Worm (Caenorhabditis elegans): Measurements from ENCODE around the gene scyl-1.

Gene scyl-1

DNA sequence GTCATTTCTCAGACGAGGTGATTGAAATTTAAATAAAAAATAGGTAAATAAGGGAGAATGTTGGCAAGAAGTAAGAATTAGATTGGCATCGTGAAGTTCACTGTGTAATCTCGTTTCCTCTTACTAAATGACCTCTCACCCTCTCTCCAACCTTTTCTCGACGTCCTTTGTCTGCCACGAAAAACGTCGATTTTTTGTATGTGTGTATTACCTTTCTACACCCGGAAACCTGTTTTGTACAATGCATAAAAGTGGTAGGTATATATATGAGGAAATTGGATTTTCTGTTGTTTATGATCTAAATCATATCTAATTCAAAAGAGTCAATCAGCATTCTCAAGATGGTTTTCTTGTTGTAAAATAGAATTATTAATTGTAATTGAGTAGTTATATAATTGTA, 48.6 kb downstream of the scyl-1 start, which contains the start of the genes F15B9.11 and dsl-7:
Gene F15B9.11 (minus strand): TSS at position 5 of the 400 bp plus-strand sequence.
Gene dsl-7 (plus strand): TSS at position 260 of the 400 bp plus-strand sequence.
- no peak for TF ChIP-seq nhr-23 (tag; optimal IDR thresholded peaks at IDR 0.05)
- TF ChIP-seq nhr-25 (tag; optimal IDR thresholded peaks at IDR 0.05) = peak; percentile 77

DNA sequence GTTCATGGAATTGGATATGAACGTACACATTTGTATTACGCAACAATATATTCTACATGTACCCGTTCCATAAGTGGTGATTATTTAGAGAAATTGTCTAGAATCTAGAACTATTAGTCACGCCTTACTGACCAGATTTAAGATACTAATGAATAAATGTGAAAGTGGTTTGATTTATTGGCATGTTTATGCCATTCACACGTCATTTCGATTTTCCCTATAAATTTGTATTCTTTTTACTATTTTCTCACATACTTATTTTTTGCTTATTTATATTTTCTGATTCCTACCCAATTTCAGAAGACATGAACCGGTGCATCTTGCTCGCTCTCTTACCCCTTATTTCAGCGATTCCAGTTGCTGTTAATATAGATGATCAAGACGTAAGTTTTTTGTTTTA, 53.3 kb downstream of the scyl-1 start, which contains the start of gene F15B9.8:
Gene F15B9.8 (plus strand): TSS at position 301 of the 400 bp plus-strand sequence.
- TF ChIP-seq egl-27 (tag; optimal IDR thresholded peaks at IDR 0.05) (no peak), nhr-77 (tag; optimal IDR thresholded peaks at IDR 0.05) (no peak), F13H6.1 (tag; optimal IDR thresholded peaks at IDR 0.05) (no peak), nhr-237 (tag; optimal IDR thresholded peaks at IDR 0.05) (no peak), crh-2 (tag; optimal IDR thresholded peaks at IDR 0.05) (no peak), nhr-23 (tag; optimal IDR thresholded peaks at IDR 0.05) (no peak), lin-39 (tag; optimal IDR thresholded peaks at IDR 0.05) (no peak), mbf-1 (tag; optimal IDR thresholded peaks at IDR 0.05) (no peak), nhr-10 (tag; optimal IDR thresholded peaks at IDR 0.05) (no peak), Y55F3AM.14 (GFP tag; optimal IDR thresholded peaks at IDR 0.05) (no peak), sma-3 (GFP tag; optimal IDR thresholded peaks at IDR 0.05) (no peak), nhr-129 (tag; optimal IDR thresholded peaks at IDR 0.05) (no peak), lsy-2 (tag; optimal IDR thresholded peaks at IDR 0.05) (no peak), sma-9 (GFP tag; optimal IDR thresholded peaks at IDR 0.05) (no peak), sma-9 (tag; optimal IDR thresholded peaks at IDR 0.05) (no peak), mdl-1 (tag; optimal IDR thresholded peaks at IDR 0.05) (no peak), skn-1 (tag; optimal IDR thresholded peaks at IDR 0.05) (no peak)

DNA sequence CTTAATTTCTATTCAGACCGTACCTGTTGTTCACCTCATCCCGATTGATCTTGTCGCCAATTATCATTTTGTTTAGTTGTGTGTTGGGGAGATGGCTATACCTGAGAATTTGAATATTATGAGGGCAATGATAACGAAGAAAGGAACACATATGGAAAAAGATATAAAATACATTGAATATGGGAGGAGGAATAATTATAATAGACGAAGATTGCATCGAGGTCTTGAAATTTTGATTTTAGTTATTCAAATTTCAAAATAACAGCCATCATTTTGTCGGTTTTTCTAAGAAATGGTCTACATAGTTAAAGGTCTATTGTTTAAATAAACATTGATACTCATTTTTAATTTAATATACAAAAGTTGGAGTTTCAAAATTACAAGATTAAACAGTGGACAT, 54.5 kb downstream of the scyl-1 start, which contains the start of gene shw-3:
Gene shw-3 (minus strand): TSS at position 101 of the 400 bp plus-strand sequence.
- TF ChIP-seq nhr-23 (tag; optimal IDR thresholded peaks at IDR 0.05) = no peak
- TF ChIP-seq fos-1 (tag; optimal IDR thresholded peaks at IDR 0.05) = no peak
- TF ChIP-seq sma-3 (GFP tag; optimal IDR thresholded peaks at IDR 0.05) = no peak
- no peak for TF ChIP-seq skn-1 (tag; optimal IDR thresholded peaks at IDR 0.05)
- no peak for TF ChIP-seq ceh-16 (tag; optimal IDR thresholded peaks at IDR 0.05)
- TF ChIP-seq aly-2 (tag; optimal IDR thresholded peaks at IDR 0.05) = no peak

All from whole organism, L2 larva.